Fruit fly (Drosophila melanogaster): ENCODE data around the gene CG31816.

Gene CG31816

dm6 chr2L:16548418-16549108 lies 6.2 kb downstream of the CG31816 start:
- TF ChIP-seq CG11617 (GFP tag; optimal IDR thresholded peaks at IDR 0.05), result peak; percentile 24
- TF ChIP-seq CG14711 (tag; optimal IDR thresholded peaks at IDR 0.05), result peak; percentile 46
- no peak for TF ChIP-seq cnc (optimal IDR thresholded peaks at IDR 0.05)
- TF ChIP-seq Crg-1 (GFP tag; optimal IDR thresholded peaks at IDR 0.05), result no peak
- peak; percentile 39 for TF ChIP-seq CG7045 (GFP tag; optimal IDR thresholded peaks at IDR 0.05)
- TF ChIP-seq ovo (GFP tag; optimal IDR thresholded peaks at IDR 0.05), result no peak

- TF ChIP-seq bab1 (GFP tag; optimal IDR thresholded peaks at IDR 0.05) (no peak), Clk (GFP tag; optimal IDR thresholded peaks at IDR 0.05) (no peak), ovo (GFP tag; optimal IDR thresholded peaks at IDR 0.05) (no peak), CG7101 (tag; optimal IDR thresholded peaks at IDR 0.05) (no peak)
Observed at dm6 chr2L:16549859-16550258, 7.5 kb downstream of the CG31816 start, which contains the start of gene CG5968. Gene CG5968, minus strand, starts transcription at chr2L:16549959.

- no peak for TF ChIP-seq tj (GFP tag; optimal IDR thresholded peaks at IDR 0.05)
- TF ChIP-seq pad (GFP tag; optimal IDR thresholded peaks at IDR 0.05), result no peak
- TF ChIP-seq kay (GFP tag; ENCODE audit: borderline replicate concordance), result no peak
- TF ChIP-seq cic (GFP tag; optimal IDR thresholded peaks at IDR 0.05), result no peak
- TF ChIP-seq CG7045 (GFP tag; optimal IDR thresholded peaks at IDR 0.05), result no peak
- TF ChIP-seq Hr96 (GFP tag; optimal IDR thresholded peaks at IDR 0.05), result no peak
Observed at dm6 chr2L:16559919-16560318, 17.6 kb downstream of the CG31816 start.

- TF ChIP-seq CG11617 (GFP tag; optimal IDR thresholded peaks at IDR 0.05), result no peak
- no peak for TF ChIP-seq Mnt (GFP tag; optimal IDR thresholded peaks at IDR 0.05)
- no peak for TF ChIP-seq bab1 (GFP tag; optimal IDR thresholded peaks at IDR 0.05)
- no peak for TF ChIP-seq CG14711 (tag; optimal IDR thresholded peaks at IDR 0.05)
- no peak for TF ChIP-seq toe (GFP tag; optimal IDR thresholded peaks at IDR 0.05)
- TF ChIP-seq CG1620 (GFP tag; optimal IDR thresholded peaks at IDR 0.05), result no peak
- no peak for TF ChIP-seq CG7101 (tag; optimal IDR thresholded peaks at IDR 0.05)
- no peak for TF ChIP-seq CG33017 (tag; optimal IDR thresholded peaks at IDR 0.05)
- TF ChIP-seq Clk (GFP tag; optimal IDR thresholded peaks at IDR 0.05), result no peak
- no peak for TF ChIP-seq kay (GFP tag; ENCODE audit: borderline replicate concordance)
- TF ChIP-seq CG12768 (GFP tag; optimal IDR thresholded peaks at IDR 0.05), result no peak
- TF ChIP-seq ovo (GFP tag; optimal IDR thresholded peaks at IDR 0.05), result no peak
- TF ChIP-seq Crg-1 (GFP tag; optimal IDR thresholded peaks at IDR 0.05), result no peak
- TF ChIP-seq pad (GFP tag; optimal IDR thresholded peaks at IDR 0.05), result no peak
- no peak for TF ChIP-seq CG5204 (GFP tag; optimal IDR thresholded peaks at IDR 0.05)
- no peak for TF ChIP-seq cic (GFP tag; optimal IDR thresholded peaks at IDR 0.05)
- TF ChIP-seq cnc (optimal IDR thresholded peaks at IDR 0.05), result no peak
- no peak for TF ChIP-seq Hr96 (GFP tag; optimal IDR thresholded peaks at IDR 0.05)
- TF ChIP-seq tj (GFP tag; optimal IDR thresholded peaks at IDR 0.05), result no peak
- TF ChIP-seq CG7045 (GFP tag; optimal IDR thresholded peaks at IDR 0.05), result no peak
Observed at dm6 chr2L:16562379-16562778, 20.0 kb downstream of the CG31816 start.

DNA sequence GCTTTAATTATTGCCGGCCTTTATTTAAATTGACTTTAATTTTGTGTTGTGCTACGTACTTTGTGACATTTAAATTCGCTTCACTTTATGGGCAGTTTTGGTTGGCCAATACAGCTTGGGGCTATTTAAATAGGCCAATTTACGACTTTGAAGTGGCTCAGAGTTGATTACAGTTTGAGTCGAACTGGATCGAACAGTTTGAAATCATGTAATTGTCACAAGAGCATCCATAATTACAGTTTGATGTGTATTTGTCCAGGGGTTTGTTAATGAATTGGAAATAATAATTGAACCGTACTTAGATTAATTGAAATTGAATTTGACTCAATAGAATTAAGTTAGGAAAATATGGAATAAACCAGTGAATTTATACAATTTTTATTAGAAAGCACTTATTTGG lies 40.4 kb downstream of the CG31816 start:
- TF ChIP-seq CG14711 (tag; optimal IDR thresholded peaks at IDR 0.05) (no peak), CG7045 (GFP tag; optimal IDR thresholded peaks at IDR 0.05) (no peak)

dm6 chr2L:16587654-16588348 lies 45.5 kb downstream of the CG31816 start:
- TF ChIP-seq CG5204 (GFP tag; optimal IDR thresholded peaks at IDR 0.05) (no peak), Clk (GFP tag; optimal IDR thresholded peaks at IDR 0.05) (no peak), tj (GFP tag; optimal IDR thresholded peaks at IDR 0.05) (peak; percentile 38), pad (GFP tag; optimal IDR thresholded peaks at IDR 0.05) (no peak), bab1 (GFP tag; optimal IDR thresholded peaks at IDR 0.05) (no peak)

- TF ChIP-seq cic (GFP tag; optimal IDR thresholded peaks at IDR 0.05) (no peak), Mnt (GFP tag; optimal IDR thresholded peaks at IDR 0.05) (no peak), CG1620 (GFP tag; optimal IDR thresholded peaks at IDR 0.05) (no peak), CG11617 (GFP tag; optimal IDR thresholded peaks at IDR 0.05) (no peak), Clk (GFP tag; optimal IDR thresholded peaks at IDR 0.05) (no peak), CG12768 (GFP tag; optimal IDR thresholded peaks at IDR 0.05) (no peak), cnc (optimal IDR thresholded peaks at IDR 0.05) (no peak), ovo (GFP tag; optimal IDR thresholded peaks at IDR 0.05) (no peak), Hr96 (GFP tag; optimal IDR thresholded peaks at IDR 0.05) (no peak), tj (GFP tag; optimal IDR thresholded peaks at IDR 0.05) (no peak), toe (GFP tag; optimal IDR thresholded peaks at IDR 0.05) (no peak)
Observed at dm6 chr2L:16588691-16589102, 46.4 kb downstream of the CG31816 start.
